Fruit fly (Drosophila melanogaster) whole organism, embryonic: ENCODE measurements around the gene CG34149.

ENCODE experiments used
- CG1024 ChIP-seq: fragments of 200-800 bp; sonication (Bioruptor generic); IDR thresholded peaks from 2 replicates; pipeline ENCODE4 v1.3.6; 2022; ENCODE audit warnings: missing biosample characterization, missing genetic modification characterization
- CG10274 ChIP-seq: fragments of 200-800 bp; sonication (Bioruptor generic); optimal IDR thresholded peaks from 3 replicates; lab custom pipeline; 2017; ENCODE audit warnings: missing biosample characterization, mild to moderate bottlenecking, missing genetic modification characterization
- CG11696 ChIP-seq: fragments of 200-800 bp; sonication (Bioruptor generic); IDR thresholded peaks from 2 replicates; pipeline ENCODE4 v1.3.6; 2022; ENCODE audit warnings: missing biosample characterization, missing genetic modification characterization
- CG12744 ChIP-seq: fragments of 200-800 bp; sonication (Bioruptor generic); optimal IDR thresholded peaks from 2 replicates; lab custom pipeline; 2016; ENCODE audit warnings: missing biosample characterization, missing genetic modification characterization
- CG15514 ChIP-seq: fragments of 200-800 bp; sonication (Bioruptor generic); optimal IDR thresholded peaks from 3 replicates; lab custom pipeline; 2017; ENCODE audit warnings: missing biosample characterization, missing genetic modification characterization, mild to moderate bottlenecking, moderate library complexity, missing genetic modification reagents
- CG1602 ChIP-seq: fragments of 200-800 bp; sonication (Bioruptor generic); optimal IDR thresholded peaks from 3 replicates; lab custom pipeline; 2016; ENCODE audit warnings: missing biosample characterization, missing genetic modification characterization
- CG1792 ChIP-seq: fragments of 200-800 bp; sonication (Bioruptor generic); optimal IDR thresholded peaks from 2 replicates; lab custom pipeline; 2016; ENCODE audit warnings: missing biosample characterization, missing genetic modification characterization
- CG18764 ChIP-seq: fragments of 200-800 bp; sonication (Bioruptor generic); optimal IDR thresholded peaks from 3 replicates; lab custom pipeline; 2016; ENCODE audit warnings: missing biosample characterization, missing genetic modification characterization
- CG2202 ChIP-seq: fragments of 200-800 bp; sonication (Bioruptor generic); optimal IDR thresholded peaks from 2 replicates; lab custom pipeline; 2018; ENCODE audit warnings: missing biosample characterization, mild to moderate bottlenecking, missing genetic modification characterization
- CG30431 ChIP-seq: fragments of 200-800 bp; sonication (Bioruptor generic); optimal IDR thresholded peaks from 2 replicates; lab custom pipeline; 2017; ENCODE audit warnings: missing biosample characterization, missing genetic modification characterization
- CG3281 ChIP-seq: fragments of 200-800 bp; sonication (Bioruptor generic); optimal IDR thresholded peaks from 3 replicates; lab custom pipeline; 2017; ENCODE audit warnings: missing biosample characterization, mild to moderate bottlenecking, missing genetic modification characterization
- CG33557 ChIP-seq: fragments of 200-800 bp; sonication (Bioruptor generic); optimal IDR thresholded peaks from 2 replicates; lab custom pipeline; 2019; ENCODE audit warnings: missing biosample characterization, mild to moderate bottlenecking, missing genetic modification characterization, moderate library complexity
- CG34224 ChIP-seq: fragments of 200-800 bp; sonication (Bioruptor generic); IDR thresholded peaks from 3 replicates; pipeline ENCODE4 v1.3.6; 2022; ENCODE audit warnings: missing biosample characterization, missing genetic modification characterization; ENCODE audit not compliant: partially characterized antibody
- CG3847 ChIP-seq: fragments of 200-800 bp; sonication (Bioruptor generic); IDR thresholded peaks from 2 replicates; pipeline ENCODE4 v1.3.6; 2022; ENCODE audit warnings: missing biosample characterization, missing genetic modification characterization
- CG4328 ChIP-seq: fragments of 200-800 bp; sonication (Bioruptor generic); optimal IDR thresholded peaks from 3 replicates; lab custom pipeline; 2017; ENCODE audit warnings: missing biosample characterization, missing genetic modification reagents, missing genetic modification characterization
- CG5953 ChIP-seq: fragments of 200-800 bp; sonication (Bioruptor generic); IDR thresholded peaks from 2 replicates; pipeline ENCODE4 v1.3.6; 2022; ENCODE audit warnings: missing biosample characterization, missing genetic modification characterization
- CG6272 ChIP-seq: fragments of 200-800 bp; sonication (Bioruptor generic); IDR thresholded peaks from 2 replicates; pipeline ENCODE4 v1.3.6; 2022; ENCODE audit warnings: missing biosample characterization, missing genetic modification characterization
- CG6689 ChIP-seq: fragments of 200-800 bp; sonication (Bioruptor generic); IDR thresholded peaks from 2 replicates; pipeline ENCODE4 v1.3.6; 2022; ENCODE audit warnings: missing biosample characterization, missing genetic modification characterization
- CG8281 ChIP-seq: fragments of 200-800 bp; sonication (Bioruptor generic); optimal IDR thresholded peaks from 2 replicates; lab custom pipeline; 2018; ENCODE audit warnings: missing biosample characterization, mild to moderate bottlenecking, missing genetic modification characterization, moderate library complexity
- CG9215 ChIP-seq: fragments of 200-800 bp; sonication (Bioruptor generic); IDR thresholded peaks from 2 replicates; pipeline ENCODE4 v1.3.6; 2022; ENCODE audit warnings: missing biosample characterization, missing genetic modification characterization
- Eip74EF ChIP-seq, 2 experiments: fragments of 200-800 bp in 1 of 2; fragments of >200 bp in 1 of 2; sonication (Bioruptor generic) in 1 of 2; optimal IDR thresholded peaks; 2 replicates each; lab custom pipeline; 2017 to 2019; ENCODE audit warnings: missing biosample characterization in 2 of 2, missing genetic modification characterization in 2 of 2, mild to moderate bottlenecking in 1 of 2, moderate library complexity in 1 of 2
- Fer1 ChIP-seq: fragments of 200-800 bp; sonication (Bioruptor generic); optimal IDR thresholded peaks from 2 replicates; lab custom pipeline; 2017; ENCODE audit warnings: missing biosample characterization, mild to moderate bottlenecking, missing genetic modification characterization
- Fer2 ChIP-seq: fragments of 200-800 bp; sonication (Bioruptor generic); optimal IDR thresholded peaks from 2 replicates; lab custom pipeline; 2018; ENCODE audit warnings: missing biosample characterization, mild to moderate bottlenecking, missing genetic modification characterization, moderate library complexity
- Hey ChIP-seq: fragments of 200-800 bp; sonication (Bioruptor generic); optimal IDR thresholded peaks from 3 replicates; lab custom pipeline; 2018; ENCODE audit warnings: missing biosample characterization, mild to moderate bottlenecking, missing genetic modification characterization
- Hr3 ChIP-seq: fragments of 200-800 bp; sonication (Bioruptor generic); optimal IDR thresholded peaks from 3 replicates; lab custom pipeline; 2016; ENCODE audit warnings: missing biosample characterization, missing genetic modification characterization
- Hsf ChIP-seq: fragments of 200-800 bp; sonication (Bioruptor generic); optimal IDR thresholded peaks from 3 replicates; lab custom pipeline; 2016; ENCODE audit warnings: missing biosample characterization, missing genetic modification characterization
- Lim3 ChIP-seq: fragments of 200-800 bp; sonication (Bioruptor generic); IDR thresholded peaks from 2 replicates; pipeline ENCODE4 v1.3.6; 2022; ENCODE audit warnings: missing biosample characterization, missing genetic modification characterization
- Med ChIP-seq: fragments of 200-800 bp; sonication (Bioruptor generic); peaks from one replicate; lab custom pipeline; 2016; ENCODE audit warnings: missing biosample characterization, missing genetic modification characterization, mild to moderate bottlenecking, inconsistent platforms, moderate library complexity
- Meics ChIP-seq: fragments of 200-800 bp; sonication (Bioruptor generic); optimal IDR thresholded peaks from 2 replicates; lab custom pipeline; 2017; ENCODE audit warnings: missing biosample characterization, mild to moderate bottlenecking, missing genetic modification characterization
- Scr ChIP-seq: fragments of 200-800 bp; sonication (Bioruptor generic); IDR thresholded peaks from 2 replicates; pipeline ENCODE4 v1.3.6; 2022; ENCODE audit warnings: missing biosample characterization, missing genetic modification characterization; ENCODE audit not compliant: partially characterized antibody
- Spps ChIP-seq: fragments of 200-800 bp; sonication (Bioruptor generic); optimal IDR thresholded peaks from 2 replicates; lab custom pipeline; 2018; ENCODE audit warnings: missing biosample characterization, mild to moderate bottlenecking, missing genetic modification characterization
- Tbp ChIP-seq: fragments of >200 bp; optimal IDR thresholded peaks from 2 replicates; lab custom pipeline; 2018; ENCODE audit warnings: missing biosample characterization, missing genetic modification characterization
- Usf ChIP-seq: fragments of 200-800 bp; sonication (Bioruptor generic); optimal IDR thresholded peaks from 2 replicates; lab custom pipeline; 2017; ENCODE audit warnings: missing genotype, missing biosample characterization, missing genetic modification characterization
- al ChIP-seq: fragments of 200-800 bp; sonication (Bioruptor generic); IDR thresholded peaks from 2 replicates; pipeline ENCODE4 v1.3.6; 2022; ENCODE audit warnings: missing biosample characterization, missing genetic modification characterization
- corto ChIP-seq: fragments of 200-800 bp; sonication (Bioruptor generic); optimal IDR thresholded peaks from 2 replicates; lab custom pipeline; 2016; ENCODE audit warnings: missing biosample characterization, mild to moderate bottlenecking, missing genetic modification characterization, moderate library complexity
- crp ChIP-seq, 2 experiments: fragments of 200-800 bp; sonication (Bioruptor generic); optimal IDR thresholded peaks; 2 replicates in 1 of 2; 3 replicates in 1 of 2; lab custom pipeline; 2017; ENCODE audit warnings: missing biosample characterization in 2 of 2, missing genetic modification characterization in 2 of 2, mild to moderate bottlenecking in 1 of 2, moderate library complexity in 1 of 2
- dm ChIP-seq: fragments of 200-800 bp; sonication (Bioruptor generic); optimal IDR thresholded peaks from 3 replicates; lab custom pipeline; 2016; ENCODE audit warnings: missing biosample characterization, missing genetic modification characterization
- ewg ChIP-seq: fragments of 200-800 bp; sonication (Bioruptor generic); optimal IDR thresholded peaks from 3 replicates; lab custom pipeline; 2017; ENCODE audit warnings: mild to moderate bottlenecking, missing biosample characterization, missing genetic modification reagents, missing genetic modification characterization
- lilli ChIP-seq: fragments of 200-800 bp; sonication (Bioruptor generic); optimal IDR thresholded peaks from 3 replicates; lab custom pipeline; 2016; ENCODE audit warnings: missing biosample characterization, missing genetic modification characterization
- lmd ChIP-seq: fragments of 200-800 bp; sonication (Bioruptor generic); IDR thresholded peaks from 2 replicates; pipeline ENCODE4 v1.3.6; 2022; ENCODE audit warnings: missing biosample characterization, missing genetic modification characterization
- otp ChIP-seq: fragments of 200-800 bp; sonication (Bioruptor generic); IDR thresholded peaks from 3 replicates; pipeline ENCODE4, ENCODE4 v1.3.6; 2022; ENCODE audit warnings: missing biosample characterization, missing genetic modification characterization
- psq ChIP-seq: fragments of 200-800 bp; sonication (Bioruptor generic); optimal IDR thresholded peaks from 2 replicates; lab custom pipeline; 2017; ENCODE audit warnings: missing biosample characterization, missing genetic modification characterization
- schlank ChIP-seq: fragments of 200-800 bp; sonication (Bioruptor generic); optimal IDR thresholded peaks from 2 replicates; lab custom pipeline; 2018; ENCODE audit warnings: missing biosample characterization, mild to moderate bottlenecking, missing genetic modification characterization
- sim ChIP-seq: fragments of 200-800 bp; sonication (Bioruptor generic); IDR thresholded peaks from 2 replicates; pipeline ENCODE4 v1.3.6; 2022; ENCODE audit warnings: missing biosample characterization, missing genetic modification characterization
- tin ChIP-seq: fragments of 200-800 bp; sonication (Bioruptor generic); optimal IDR thresholded peaks from 3 replicates; lab custom pipeline; 2016; ENCODE audit warnings: missing biosample characterization, missing genetic modification characterization
- tll ChIP-seq, 2 experiments: fragments of 200-800 bp in 1 of 2; fragments of >200 bp in 1 of 2; sonication (Bioruptor generic) in 1 of 2; optimal IDR thresholded peaks; 2 replicates each; lab custom pipeline; 2017 to 2019; ENCODE audit warnings: missing biosample characterization in 2 of 2, missing genetic modification characterization in 2 of 2, mild to moderate bottlenecking in 1 of 2, moderate library complexity in 1 of 2
- unpg ChIP-seq: fragments of 200-800 bp; sonication (Bioruptor generic); optimal IDR thresholded peaks from 3 replicates; lab custom pipeline; 2018; ENCODE audit warnings: missing biosample characterization, mild to moderate bottlenecking, missing genetic modification characterization, moderate library complexity
- zf30C ChIP-seq: fragments of 200-800 bp; sonication (Bioruptor generic); optimal IDR thresholded peaks from 3 replicates; lab custom pipeline; 2018; ENCODE audit warnings: missing biosample characterization, mild to moderate bottlenecking, missing genetic modification characterization

The CG34149 gene

dm6 chr3R:22410537-22411360, 30.8 kb downstream of the CG34149 start, which contains the start of the genes CG13850 and lqfR (continued):
- TF ChIP-seq Hsf (peak; percentile 80), al (GFP tag; lab: Robert Waterston, UW) (peak; percentile 60; the same call in 1 of the 2 replicates), Med (GFP tag; lab: Kevin White, UChicago) (peak; percentile 96), unpg (no peak), CG1024 (GFP tag; lab: Robert Waterston, UW) (no peak), tin (GFP tag; lab: Kevin White, UChicago) (peak; percentile 79), CG30431 (peak; percentile 60), CG1602 (peak; percentile 78), zf30C (GFP tag; lab: Kevin White, UChicago) (no peak), CG5953 (GFP tag; lab: Robert Waterston, UW) (0 out of 2 replicates have a peak, but pooled peaks have one; percentile 21), CG8281 (peak; percentile 44), CG15514 (peak; percentile 73), lilli (GFP tag; lab: Kevin White, UChicago) (peak; percentile 84), corto (GFP tag; lab: Kevin White, UChicago) (peak; percentile 17), CG11696 (GFP tag; lab: Robert Waterston, UW) (no peak), Eip74EF (GFP tag; optimal IDR thresholded peaks at IDR 0.05; lab: Kevin White, UChicago) (no peak), Tbp (GFP tag; lab: Kevin White, UChicago) (peak; percentile 76), lmd (GFP tag; lab: Robert Waterston, UW) (peak; percentile 64), CG34224 (GFP tag; lab: Robert Waterston, UW) (no peak; the same call in 2 of the 3 replicates), CG3847 (GFP tag; lab: Robert Waterston, UW) (peak; percentile 79), CG10274 (GFP tag; lab: Kevin White, UChicago) (peak; percentile 54), Hey (tag; lab: Kevin White, UChicago) (no peak), CG1792 (GFP tag; lab: Kevin White, UChicago) (peak; percentile 29), CG18764 (peak; percentile 66), CG9215 (GFP tag; lab: Robert Waterston, UW) (peak; percentile 77), Hr3 (GFP tag; lab: Kevin White, UChicago) (peak; percentile 84), CG4328 (GFP tag; lab: Kevin White, UChicago) (peak; percentile 63), dm (GFP tag; lab: Kevin White, UChicago) (peak; percentile 80), CG12744 (GFP tag; lab: Kevin White, UChicago) (peak; percentile 60), Spps (tag; lab: Kevin White, UChicago) (no peak), Fer2 (tag; lab: Kevin White, UChicago) (peak; percentile 22), CG33557 (GFP tag; lab: Kevin White, UChicago) (peak; percentile 64), schlank (peak; percentile 35), otp (GFP tag; lab: Robert Waterston, UW) (no peak), Lim3 (GFP tag; lab: Robert Waterston, UW) (no peak), Meics (peak; percentile 71), ewg (GFP tag; lab: Kevin White, UChicago) (peak; percentile 65), psq (peak; percentile 8), CG6689 (peak; percentile 55), Fer1 (GFP tag; lab: Kevin White, UChicago) (no peak), Scr (GFP tag; lab: Robert Waterston, UW) (no peak), CG2202 (tag; lab: Kevin White, UChicago) (peak; percentile 6), crp (GFP tag; optimal IDR thresholded peaks at IDR 0.05; lab: Kevin White, UChicago) (peak; percentile 21 to 84), CG6272 (GFP tag; lab: Robert Waterston, UW) (peak; percentile 14; the same call in 1 of the 2 replicates), Usf (GFP tag; lab: Kevin White, UChicago) (peak; percentile 73), tll (GFP tag; optimal IDR thresholded peaks at IDR 0.05; lab: Kevin White, UChicago) (peak in 1 of 2 experiments; percentile 30), sim (GFP tag; lab: Robert Waterston, UW) (no peak), CG3281 (GFP tag; lab: Kevin White, UChicago) (peak; percentile 67)
